Fruit fly (Drosophila melanogaster): Measurements from ENCODE around the gene CG17141.

DNA sequence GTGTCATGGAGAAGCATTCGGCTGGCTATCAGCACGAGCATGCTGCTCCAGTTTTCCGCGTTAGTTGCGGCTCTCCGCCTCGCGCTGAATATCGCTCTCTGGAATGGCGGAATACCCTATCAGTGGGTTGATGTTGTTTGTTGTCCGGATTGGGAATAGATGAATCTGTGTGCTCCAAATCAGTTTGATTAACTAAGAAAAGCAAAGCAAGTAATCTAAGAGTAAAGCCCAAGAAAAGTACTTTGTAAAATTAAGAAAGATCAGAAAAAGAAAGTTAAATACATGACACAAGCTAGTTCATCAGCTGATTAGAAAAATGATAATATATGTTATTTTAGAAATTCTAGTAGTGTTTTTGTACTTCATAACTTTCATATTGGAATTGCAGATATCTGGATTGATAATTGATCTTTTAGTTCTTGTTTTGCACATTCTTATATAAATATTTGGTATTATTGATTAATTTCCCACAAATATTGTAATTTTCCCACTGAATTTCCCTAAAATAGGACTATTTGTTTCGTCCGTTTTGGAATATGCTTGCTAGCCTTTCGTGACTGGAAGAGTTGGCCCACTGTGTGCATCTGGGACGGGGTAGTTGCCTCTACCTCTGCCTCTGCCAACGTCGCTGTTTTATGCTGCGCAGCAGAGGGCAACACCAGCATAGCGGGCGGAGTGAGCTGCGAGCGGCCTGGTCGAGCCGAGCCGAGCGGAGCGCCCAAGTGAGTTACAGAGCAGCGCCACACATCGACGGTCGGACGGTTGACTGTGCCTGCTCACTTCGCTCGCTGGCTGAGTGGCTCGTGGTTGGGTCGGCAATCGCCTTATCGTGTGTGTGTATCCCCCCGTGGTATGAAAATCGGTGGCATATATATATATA lies 6.7 kb upstream of the CG17141 start:
- TF ChIP-seq psq (optimal IDR thresholded peaks at IDR 0.05), result no peak
- no peak for TF ChIP-seq EcR (GFP tag; optimal IDR thresholded peaks at IDR 0.05)
- no peak for TF ChIP-seq CG8478 (optimal IDR thresholded peaks at IDR 0.05)
- TF ChIP-seq usp (GFP tag; optimal IDR thresholded peaks at IDR 0.05), result no peak
- TF ChIP-seq pan (optimal IDR thresholded peaks at IDR 0.05), result no peak
